Worm (Caenorhabditis elegans) whole organism, L1 larva: Measurements from ENCODE around the gene C47D2.1.
A peak's percentile ranks its signal among the peaks of the same experiment; 100 is the strongest.

ENCODE experiments used
- C04F5.9 ChIP-seq: sonication (generic microtip); optimal IDR thresholded peaks from 2 replicates; lab custom pipeline; 2016; ENCODE audit warnings: missing genetic modification characterization, missing compliant biosample characterization
- C16A3.4 ChIP-seq: fragments of 150-350 bp; optimal IDR thresholded peaks from 2 replicates; lab custom pipeline; 2014; ENCODE audit warnings: missing biosample characterization, missing genetic modification characterization
- F16B12.6 ChIP-seq: fragments of 150-350 bp; optimal IDR thresholded peaks from 2 replicates; lab custom pipeline; 2014; ENCODE audit warnings: missing biosample characterization, missing genetic modification characterization
- Y116A8C.19 ChIP-seq: sonication (generic microtip); optimal IDR thresholded peaks from 2 replicates; lab custom pipeline; 2016; ENCODE audit warnings: missing compliant biosample characterization, missing genetic modification characterization, borderline replicate concordance
- aly-2 ChIP-seq: fragments of 150-350 bp; optimal IDR thresholded peaks from 2 replicates; lab custom pipeline; 2014; ENCODE audit warnings: missing biosample characterization, missing genetic modification characterization
- blmp-1 ChIP-seq: fragments of 150-350 bp; optimal IDR thresholded peaks from 2 replicates; lab custom pipeline; 2014; ENCODE audit warnings: missing biosample characterization, missing genetic modification characterization
- ceh-63 ChIP-seq: fragments of 200-800 bp; sonication (Bioruptor generic); optimal IDR thresholded peaks from 2 replicates; lab custom pipeline; 2018; ENCODE audit warnings: mild to moderate bottlenecking, missing genetic modification characterization, missing compliant biosample characterization
- ceh-8 ChIP-seq: fragments of 200-800 bp; sonication (Bioruptor generic); optimal IDR thresholded peaks from 2 replicates; lab custom pipeline; 2018; ENCODE audit warnings: mild to moderate bottlenecking, missing genetic modification characterization, moderate library complexity, missing compliant biosample characterization
- ceh-88 ChIP-seq: fragments of 200-800 bp; sonication (Bioruptor generic); IDR thresholded peaks from 2 replicates; pipeline ENCODE4 v1.3.6; 2022; ENCODE audit warnings: missing genetic modification characterization, missing compliant biosample characterization
- ceh-90 ChIP-seq: sonication (generic microtip); optimal IDR thresholded peaks from 2 replicates; lab custom pipeline; 2016; ENCODE audit warnings: missing genetic modification characterization, missing compliant biosample characterization
- dsc-1 ChIP-seq: sonication (generic microtip); optimal IDR thresholded peaks from 2 replicates; lab custom pipeline; 2016; ENCODE audit warnings: mild to moderate bottlenecking, missing genetic modification characterization, missing compliant biosample characterization
- egl-27 ChIP-seq, 2 experiments: fragments of 150-350 bp in 1 of 2; sonication (generic microtip); optimal IDR thresholded peaks; 3 replicates each; lab custom pipeline; 2017 to 2018; ENCODE audit warnings: missing biosample characterization in 2 of 2, missing genetic modification characterization in 2 of 2, missing genetic modification reagents in 2 of 2
- elt-2 ChIP-seq: sonication (generic microtip); optimal IDR thresholded peaks from 2 replicates; lab custom pipeline; 2016; ENCODE audit warnings: missing genetic modification characterization, mild to moderate bottlenecking, inconsistent platforms, missing compliant biosample characterization, missing genetic modification reagents
- elt-3 ChIP-seq, 6 experiments: fragments of 150-350 bp in 1 of 6; sonication (generic microtip); optimal IDR thresholded peaks; 2 replicates each; lab custom pipeline; 2017 to 2018; ENCODE audit warnings: missing biosample characterization in 6 of 6, missing genetic modification characterization in 6 of 6, inconsistent platforms in 1 of 6
- ets-5 ChIP-seq: fragments of 200-800 bp; sonication (Bioruptor generic); IDR thresholded peaks from 2 replicates; pipeline ENCODE4 v1.3.6; 2022; ENCODE audit warnings: missing genetic modification characterization, missing compliant biosample characterization
- fkh-8 ChIP-seq: sonication (generic microtip); optimal IDR thresholded peaks from 2 replicates; lab custom pipeline; 2016; ENCODE audit warnings: mild to moderate bottlenecking, missing genetic modification characterization, missing compliant biosample characterization
- grh-1 ChIP-seq: fragments of 200-800 bp; sonication (Bioruptor generic); IDR thresholded peaks from 2 replicates; pipeline ENCODE4 v1.3.6; 2022; ENCODE audit warnings: missing genetic modification reagents, missing genetic modification characterization, missing compliant biosample characterization
- hlh-17 ChIP-seq: fragments of 200-800 bp; sonication (Bioruptor generic); optimal IDR thresholded peaks from 2 replicates; lab custom pipeline; 2018; ENCODE audit warnings: missing genetic modification characterization, mild to moderate bottlenecking, missing compliant biosample characterization, moderate library complexity, borderline replicate concordance
- hlh-4 ChIP-seq: sonication (generic microtip); optimal IDR thresholded peaks from 2 replicates; lab custom pipeline; 2016; ENCODE audit warnings: mild to moderate bottlenecking, missing genetic modification characterization, missing compliant biosample characterization
- hpl-2 ChIP-seq: fragments of 150-350 bp; optimal IDR thresholded peaks from 2 replicates; lab custom pipeline; 2014; ENCODE audit warnings: missing biosample characterization, missing genetic modification reagents, missing genetic modification characterization
- lin-14 ChIP-seq: fragments of 200-800 bp; sonication (Bioruptor generic); optimal IDR thresholded peaks from 2 replicates; lab custom pipeline; 2018; ENCODE audit warnings: mild to moderate bottlenecking, missing genetic modification characterization, moderate library complexity, missing compliant biosample characterization
- lin-15B ChIP-seq: fragments of 150-350 bp; sonication (generic microtip); optimal IDR thresholded peaks from 3 replicates; lab custom pipeline; 2014; ENCODE audit warnings: missing biosample characterization, missing genetic modification characterization
- lir-3 ChIP-seq: sonication (generic microtip); optimal IDR thresholded peaks from 2 replicates; lab custom pipeline; 2016; ENCODE audit warnings: mild to moderate bottlenecking, missing genetic modification characterization, moderate library complexity, missing compliant biosample characterization; ENCODE audit not compliant: poor library complexity
- mab-9 ChIP-seq: fragments of 200-800 bp; sonication (Bioruptor generic); IDR thresholded peaks from 2 replicates; pipeline ENCODE4 v1.3.6; 2022; ENCODE audit warnings: missing genetic modification reagents, missing genetic modification characterization, missing compliant biosample characterization
- mdl-1 ChIP-seq, 2 experiments: fragments of 150-350 bp; optimal IDR thresholded peaks; 2 replicates each; lab custom pipeline; 2014 to 2017; ENCODE audit warnings: missing biosample characterization in 2 of 2, missing genetic modification characterization in 2 of 2, inconsistent platforms in 1 of 2
- mef-2 ChIP-seq: fragments of 150-350 bp; optimal IDR thresholded peaks from 2 replicates; lab custom pipeline; 2014; ENCODE audit warnings: missing biosample characterization, missing genetic modification characterization
- nhr-12 ChIP-seq: sonication (generic microtip); optimal IDR thresholded peaks from 2 replicates; lab custom pipeline; 2017; ENCODE audit warnings: missing biosample characterization, missing genetic modification characterization
- nhr-19 ChIP-seq: fragments of 200-800 bp; sonication (Bioruptor generic); conservative IDR thresholded peaks from 2 replicates; pipeline ENCODE4 v1.3.6; 2022; ENCODE audit warnings: missing genetic modification characterization, missing compliant biosample characterization
- nhr-47 ChIP-seq: sonication (generic microtip); optimal IDR thresholded peaks from 2 replicates; lab custom pipeline; 2016; ENCODE audit warnings: mild to moderate bottlenecking, missing genetic modification characterization, moderate library complexity, missing compliant biosample characterization
- nhr-76 ChIP-seq: sonication (generic microtip); optimal IDR thresholded peaks from 2 replicates; lab custom pipeline; 2017; ENCODE audit warnings: missing biosample characterization, missing genetic modification characterization
- nhr-77 ChIP-seq: fragments of 150-350 bp; optimal IDR thresholded peaks from 2 replicates; lab custom pipeline; 2014; ENCODE audit warnings: missing biosample characterization, missing genetic modification characterization
- nhr-84 ChIP-seq: sonication (generic microtip); optimal IDR thresholded peaks from 2 replicates; lab custom pipeline; 2017; ENCODE audit warnings: missing biosample characterization, missing genetic modification characterization
- nhr-85 ChIP-seq: sonication (generic microtip); peaks from one replicate; lab custom pipeline; 2016; ENCODE audit warnings: missing genetic modification characterization, inconsistent platforms, missing compliant biosample characterization
- pag-3 ChIP-seq: sonication (generic microtip); optimal IDR thresholded peaks from 2 replicates; lab custom pipeline; 2017; ENCODE audit warnings: missing genetic modification characterization, mild to moderate bottlenecking, missing compliant biosample characterization, antibody characterized with exemption, borderline replicate concordance; ENCODE audit not compliant: insufficient read depth
- pax-3 ChIP-seq: fragments of 200-800 bp; sonication (Bioruptor generic); optimal IDR thresholded peaks from 2 replicates; lab custom pipeline; 2018; ENCODE audit warnings: mild to moderate bottlenecking, missing genetic modification characterization, moderate library complexity, missing compliant biosample characterization
- pqm-1 ChIP-seq: sonication (generic microtip); optimal IDR thresholded peaks from 3 replicates; lab custom pipeline; 2017; ENCODE audit warnings: missing biosample characterization, missing genetic modification characterization
- skn-1 ChIP-seq: fragments of 150-350 bp; optimal IDR thresholded peaks from 2 replicates; lab custom pipeline; 2014; ENCODE audit warnings: missing biosample characterization, missing genetic modification characterization
- snpc-4 ChIP-seq: fragments of 150-350 bp; optimal IDR thresholded peaks from 2 replicates; lab custom pipeline; 2014; ENCODE audit warnings: missing biosample characterization, missing genetic modification characterization
- snu-23 ChIP-seq: sonication (generic microtip); optimal IDR thresholded peaks from 2 replicates; lab custom pipeline; 2016; ENCODE audit warnings: missing genetic modification characterization, missing compliant biosample characterization
- sox-4 ChIP-seq: sonication (generic microtip); optimal IDR thresholded peaks from 2 replicates; lab custom pipeline; 2016; ENCODE audit warnings: missing genetic modification characterization, missing compliant biosample characterization
- sptf-1 ChIP-seq: fragments of 150-350 bp; optimal IDR thresholded peaks from 2 replicates; lab custom pipeline; 2014; ENCODE audit warnings: missing biosample characterization, missing genetic modification characterization
- swsn-7 ChIP-seq: sonication (generic microtip); optimal IDR thresholded peaks from 2 replicates; lab custom pipeline; 2016; ENCODE audit warnings: missing genetic modification characterization, missing compliant biosample characterization
- tbx-2 ChIP-seq: sonication (generic microtip); optimal IDR thresholded peaks from 2 replicates; lab custom pipeline; 2016; ENCODE audit warnings: missing genetic modification characterization, missing compliant biosample characterization
- tlp-1 ChIP-seq: fragments of 150-350 bp; optimal IDR thresholded peaks from 2 replicates; lab custom pipeline; 2014; ENCODE audit warnings: missing biosample characterization, missing genetic modification characterization
- unc-130 ChIP-seq: fragments of 150-350 bp; optimal IDR thresholded peaks from 2 replicates; lab custom pipeline; 2017; ENCODE audit warnings: missing biosample characterization, missing genetic modification characterization, inconsistent platforms
- unc-98 ChIP-seq: fragments of 200-800 bp; sonication (Bioruptor generic); IDR thresholded peaks from 2 replicates; pipeline ENCODE4 v1.3.6; 2022; ENCODE audit warnings: missing genetic modification characterization, missing compliant biosample characterization
- xbp-1 ChIP-seq: sonication (generic microtip); optimal IDR thresholded peaks from 2 replicates; lab custom pipeline; 2016; ENCODE audit warnings: missing genetic modification characterization, missing compliant biosample characterization
- zag-1 ChIP-seq: fragments of 150-350 bp; optimal IDR thresholded peaks from 2 replicates; lab custom pipeline; 2014; ENCODE audit warnings: missing biosample characterization, missing genetic modification characterization
- zip-4 ChIP-seq: fragments of 200-800 bp; sonication (Bioruptor generic); optimal IDR thresholded peaks from 2 replicates; lab custom pipeline; 2018; ENCODE audit warnings: mild to moderate bottlenecking, missing genetic modification characterization, moderate library complexity, missing compliant biosample characterization
- ztf-4 ChIP-seq: fragments of 150-350 bp; optimal IDR thresholded peaks from 2 replicates; lab custom pipeline; 2014; ENCODE audit warnings: missing biosample characterization, missing genetic modification characterization

The C47D2.1 gene

ce11 chrX:8230579-8230978 lies 15.7 kb downstream of the C47D2.1 start:
- TF ChIP-seq zag-1 (tag; lab: Kevin White, UChicago), result no peak
- no peak for TF ChIP-seq nhr-84
- TF ChIP-seq ceh-63 (GFP tag; lab: Kevin White, UChicago), result no peak
- TF ChIP-seq mef-2 (tag; lab: Kevin White, UChicago), result no peak
- TF ChIP-seq elt-2 (tag; lab: Kevin White, UChicago), result no peak
- no peak for TF ChIP-seq F16B12.6 (tag; lab: Kevin White, UChicago)
- no peak for TF ChIP-seq mab-9
- TF ChIP-seq xbp-1 (tag; lab: Kevin White, UChicago), result no peak
- no peak for TF ChIP-seq pax-3 (tag; lab: Kevin White, UChicago)

ce11 chrX:8231858-8232257 lies 17.0 kb downstream of the C47D2.1 start, which contains the start of gene K02A6.3:
TSS of gene K02A6.3 (minus strand) at chrX:8231931.
- TF ChIP-seq fkh-8 (tag; lab: Kevin White, UChicago), result peak; percentile 45
- peak; percentile 20 for TF ChIP-seq F16B12.6 (tag; lab: Kevin White, UChicago)
- TF ChIP-seq unc-98 (GFP tag; lab: Robert Waterston, UW), result no peak
- TF ChIP-seq sox-4 (tag; lab: Kevin White, UChicago), result peak; percentile 57
- TF ChIP-seq nhr-19 (GFP tag; lab: Robert Waterston, UW), result peak; percentile 95
- TF ChIP-seq ceh-90 (tag; lab: Kevin White, UChicago), result no peak
- peak; percentile 44 for TF ChIP-seq zip-4
- no peak for TF ChIP-seq nhr-12 (tag; lab: Kevin White, UChicago)
- TF ChIP-seq unc-130, result peak; percentile 91
- peak; percentile 61 for TF ChIP-seq dsc-1 (tag; lab: Kevin White, UChicago)
- TF ChIP-seq aly-2 (tag; lab: Kevin White, UChicago), result no peak
- TF ChIP-seq C16A3.4 (tag; lab: Kevin White, UChicago), result peak; percentile 90
- TF ChIP-seq ets-5 (GFP tag; lab: Robert Waterston, UW), result no peak
- TF ChIP-seq tbx-2 (tag; lab: Kevin White, UChicago), result peak; percentile 95
- TF ChIP-seq sptf-1, result no peak
- peak; percentile 62 for TF ChIP-seq skn-1 (tag; lab: Kevin White, UChicago)
- peak; percentile 69 for TF ChIP-seq nhr-77 (tag; lab: Kevin White, UChicago)
- no peak for TF ChIP-seq lin-15B (tag; lab: Kevin White, UChicago)
- peak in 1 of 2 experiments; percentile 26 for TF ChIP-seq egl-27 (tag; optimal IDR thresholded peaks at IDR 0.05; lab: Kevin White, UChicago)
- no peak for TF ChIP-seq nhr-84
- no peak for TF ChIP-seq nhr-76 (tag; lab: Kevin White, UChicago)
- TF ChIP-seq ceh-8 (GFP tag; lab: Kevin White, UChicago), result no peak
- peak; percentile 97 for TF ChIP-seq snu-23
- peak; percentile 83 for TF ChIP-seq grh-1 (GFP tag; lab: Robert Waterston, UW)
- TF ChIP-seq mef-2 (tag; lab: Kevin White, UChicago), result peak; percentile 85
- TF ChIP-seq ceh-88 (GFP tag; lab: Robert Waterston, UW), result peak; percentile 76
- TF ChIP-seq C04F5.9 (tag; lab: Kevin White, UChicago), result peak; percentile 47
- peak; percentile 74 for TF ChIP-seq snpc-4 (tag; lab: Kevin White, UChicago)
- TF ChIP-seq nhr-47 (tag; lab: Kevin White, UChicago), result peak; percentile 89
- peak; percentile 65 for TF ChIP-seq ztf-4 (tag; lab: Kevin White, UChicago)
- no peak for TF ChIP-seq ceh-63 (GFP tag; lab: Kevin White, UChicago)
- TF ChIP-seq hlh-17 (GFP tag; lab: Kevin White, UChicago), result no peak
- TF ChIP-seq zag-1 (tag; lab: Kevin White, UChicago), result no peak
- TF ChIP-seq hlh-4 (tag; lab: Kevin White, UChicago), result no peak
- TF ChIP-seq elt-3 (tag; optimal IDR thresholded peaks at IDR 0.05; lab: Kevin White, UChicago), result peak in 3 of 6 experiments; percentile 9 to 92 (median 63)
- no peak for TF ChIP-seq Y116A8C.19 (tag; lab: Kevin White, UChicago)
- TF ChIP-seq nhr-85 (tag; lab: Kevin White, UChicago), result peak; percentile 99
- no peak for TF ChIP-seq pag-3 (tag; lab: Kevin White, UChicago)
- TF ChIP-seq swsn-7, result peak; percentile 88
- peak; percentile 93 for TF ChIP-seq blmp-1 (tag; lab: Kevin White, UChicago)
- peak; percentile 73 for TF ChIP-seq hpl-2
- no peak for TF ChIP-seq pqm-1
- TF ChIP-seq lir-3 (tag; lab: Kevin White, UChicago), result peak; percentile 84
- TF ChIP-seq lin-14 (GFP tag; lab: Kevin White, UChicago), result peak; percentile 99
- TF ChIP-seq mdl-1 (tag; optimal IDR thresholded peaks at IDR 0.05; lab: Kevin White, UChicago), result peak; percentile 81 to 100
- TF ChIP-seq xbp-1 (tag; lab: Kevin White, UChicago), result peak; percentile 77
- no peak for TF ChIP-seq tlp-1 (tag; lab: Kevin White, UChicago)
